Worm (Caenorhabditis elegans): ENCODE measurements around the gene Y19D2B.2.

DNA sequence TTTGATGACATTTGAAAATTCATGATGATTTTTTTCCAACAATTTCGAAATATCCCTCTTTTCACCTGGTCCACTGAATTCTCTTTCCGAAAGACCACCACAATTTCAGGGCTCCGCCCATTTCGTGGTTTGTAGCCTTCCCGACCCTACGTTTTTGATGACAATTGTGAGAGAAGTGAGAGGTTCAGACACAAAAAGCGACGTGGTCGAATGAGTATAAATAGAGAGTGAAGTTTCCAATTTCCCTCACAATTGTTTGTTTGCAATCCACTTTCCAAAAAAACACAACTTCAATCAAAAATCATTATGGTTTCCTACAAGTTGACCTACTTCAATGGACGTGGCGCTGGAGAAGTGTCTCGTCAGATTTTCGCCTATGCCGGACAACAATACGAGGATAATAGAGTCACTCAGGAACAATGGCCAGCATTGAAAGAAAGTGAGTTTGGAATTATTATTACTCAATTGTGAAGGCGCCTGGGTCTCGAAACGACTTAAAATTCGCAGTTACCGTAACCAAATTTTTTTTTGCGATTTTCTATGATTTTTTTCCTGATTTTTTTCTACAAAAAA is 26.1 kb downstream of the Y19D2B.2 start, which contains the start of gene gst-5:
- TF ChIP-seq W03F9.2 (tag; optimal IDR thresholded peaks at IDR 0.05), result no peak
- TF ChIP-seq him-1 (tag; optimal IDR thresholded peaks at IDR 0.05), result no peak
